Worm (Caenorhabditis elegans): ENCODE results near the gene H28G03.3.

Gene H28G03.3

DNA sequence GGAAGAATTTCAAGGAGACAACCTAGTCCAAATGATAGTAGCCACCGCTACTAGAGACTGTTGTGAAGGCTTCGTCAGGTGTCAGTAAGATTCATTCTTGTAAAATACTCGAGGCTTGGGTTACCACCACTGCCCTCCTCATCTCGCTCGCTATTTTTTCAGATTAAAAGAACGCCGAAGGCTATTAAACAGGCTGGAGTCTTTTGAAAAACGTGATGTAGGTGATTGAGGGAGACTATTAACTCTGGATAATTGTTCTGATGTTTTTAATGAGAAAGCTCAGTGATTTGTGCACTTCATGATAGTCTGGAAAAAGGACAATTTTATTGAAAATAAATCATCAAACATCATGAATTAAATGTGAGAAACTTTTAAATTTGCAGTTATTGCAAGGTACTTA, 37.2 kb downstream of the H28G03.3 start, which contains the start of gene zig-6:
TSS of gene zig-6 (minus strand) at position 101 of the 400 bp plus-strand sequence.
- TF ChIP-seq gmeb-1 (tag; optimal IDR thresholded peaks at IDR 0.05) (no peak), nhr-77 (tag; optimal IDR thresholded peaks at IDR 0.05) (no peak), lsy-2 (tag; optimal IDR thresholded peaks at IDR 0.05) (no peak)

DNA sequence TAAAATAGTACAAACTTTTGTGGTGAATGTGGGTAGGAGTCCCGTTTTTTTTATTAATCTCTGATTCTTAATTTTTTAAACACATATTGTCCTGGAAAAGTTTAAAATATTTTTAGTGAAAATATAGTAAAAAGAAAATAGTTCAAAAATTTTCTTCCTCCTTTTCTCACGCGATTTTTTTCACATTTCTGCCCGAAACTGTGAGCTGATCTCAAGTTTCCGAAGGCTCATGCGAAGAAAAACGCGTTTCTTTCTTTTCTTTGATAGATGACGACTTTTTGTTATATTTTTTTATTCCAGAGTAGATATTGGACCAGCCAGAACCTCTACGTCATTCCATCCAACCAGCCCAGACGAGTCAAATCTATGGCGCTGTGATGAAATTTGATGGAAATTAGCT, 42.2 kb downstream of the H28G03.3 start, which contains the start of gene T03G11.9:
TSS of gene T03G11.9 (plus strand) at position 301 of the 400 bp plus-strand sequence.
- TF ChIP-seq ztf-4 (tag; optimal IDR thresholded peaks at IDR 0.05) (no peak), lsy-2 (tag; optimal IDR thresholded peaks at IDR 0.05) (no peak), elt-1 (tag; optimal IDR thresholded peaks at IDR 0.05) (no peak), dmd-4 (tag; optimal IDR thresholded peaks at IDR 0.05) (no peak), ZK546.5 (tag; optimal IDR thresholded peaks at IDR 0.05) (no peak), nhr-77 (tag; optimal IDR thresholded peaks at IDR 0.05) (no peak), ztf-1 (GFP tag; conservative IDR thresholded peaks at IDR 0.05) (no peak), nhr-11 (tag; optimal IDR thresholded peaks at IDR 0.05) (no peak), ama-1 (optimal IDR thresholded peaks at IDR 0.05) (no peak), snpc-4 (tag; optimal IDR thresholded peaks at IDR 0.05) (no peak), R02D3.7 (tag; optimal IDR thresholded peaks at IDR 0.05) (no peak), mab-5 (tag; optimal IDR thresholded peaks at IDR 0.05) (no peak), skn-1 (tag; optimal IDR thresholded peaks at IDR 0.05) (no peak)

DNA sequence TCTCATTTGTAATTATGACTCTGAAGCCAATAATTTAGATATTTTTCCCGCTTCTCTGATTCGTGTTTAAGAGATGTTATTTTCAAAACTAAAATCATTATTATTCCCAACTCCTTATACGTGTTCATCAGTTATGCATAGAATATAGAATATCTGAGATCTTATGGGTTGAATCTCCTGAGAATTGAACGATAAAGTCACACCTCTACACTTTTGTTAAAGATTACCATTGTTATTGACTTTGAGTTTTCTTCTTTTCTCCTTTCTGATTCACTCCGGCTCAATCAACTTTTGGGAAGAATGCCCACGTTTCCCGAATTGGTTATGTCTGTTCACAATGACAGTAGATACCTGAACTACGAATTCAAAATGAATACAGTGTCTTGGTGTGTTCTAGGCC, 46.3 kb downstream of the H28G03.3 start, which contains the start of gene sru-48:
TSS of gene sru-48 (plus strand) at position 301 of the 400 bp plus-strand sequence.
- no peak for TF ChIP-seq nhr-10 (tag; optimal IDR thresholded peaks at IDR 0.05)
- TF ChIP-seq dmd-4 (tag; optimal IDR thresholded peaks at IDR 0.05) = no peak
- TF ChIP-seq mbf-1 (tag; optimal IDR thresholded peaks at IDR 0.05) = no peak
- no peak for TF ChIP-seq nhr-6 (tag; optimal IDR thresholded peaks at IDR 0.05)
- TF ChIP-seq gmeb-1 (tag; optimal IDR thresholded peaks at IDR 0.05) = no peak
- TF ChIP-seq ztf-4 (tag; optimal IDR thresholded peaks at IDR 0.05) = no peak
- no peak for TF ChIP-seq ZK546.5 (tag; optimal IDR thresholded peaks at IDR 0.05)
- no peak for TF ChIP-seq ceh-82 (tag; optimal IDR thresholded peaks at IDR 0.05)
- TF ChIP-seq C34F6.9 (tag; optimal IDR thresholded peaks at IDR 0.05) = no peak
- no peak for TF ChIP-seq nhr-25 (tag; optimal IDR thresholded peaks at IDR 0.05)
- TF ChIP-seq lin-39 (tag; optimal IDR thresholded peaks at IDR 0.05) = no peak
- no peak for TF ChIP-seq unc-62 (GFP tag; optimal IDR thresholded peaks at IDR 0.05)
- no peak for TF ChIP-seq R02D3.7 (tag; optimal IDR thresholded peaks at IDR 0.05)
- no peak for TF ChIP-seq skn-1 (tag; optimal IDR thresholded peaks at IDR 0.05)
- no peak for TF ChIP-seq crh-2 (tag; optimal IDR thresholded peaks at IDR 0.05)

DNA sequence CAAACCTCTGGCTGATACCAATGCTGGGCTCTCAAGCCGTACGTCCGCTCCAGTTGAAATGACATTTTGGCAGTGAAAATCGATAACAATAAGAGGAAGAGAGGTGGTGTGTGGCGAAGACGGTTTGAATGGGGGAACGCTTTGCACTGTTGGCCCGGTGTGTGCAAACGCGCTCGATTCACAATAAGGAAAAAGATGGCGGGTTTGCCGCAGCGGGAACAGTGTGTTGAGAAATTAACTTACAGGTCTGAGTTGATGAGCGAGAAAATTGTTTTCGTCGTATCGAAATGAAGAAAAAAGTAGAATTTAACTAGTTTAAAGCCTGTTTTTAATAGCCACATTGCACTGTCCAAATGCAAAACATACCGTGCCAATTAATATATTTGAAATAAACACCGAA, 47.1 kb downstream of the H28G03.3 start, which contains the start of gene metl-9:
TSS of gene metl-9 (minus strand) at position 101 of the 400 bp plus-strand sequence.
- TF ChIP-seq unc-62 (GFP tag; optimal IDR thresholded peaks at IDR 0.05) = no peak

DNA sequence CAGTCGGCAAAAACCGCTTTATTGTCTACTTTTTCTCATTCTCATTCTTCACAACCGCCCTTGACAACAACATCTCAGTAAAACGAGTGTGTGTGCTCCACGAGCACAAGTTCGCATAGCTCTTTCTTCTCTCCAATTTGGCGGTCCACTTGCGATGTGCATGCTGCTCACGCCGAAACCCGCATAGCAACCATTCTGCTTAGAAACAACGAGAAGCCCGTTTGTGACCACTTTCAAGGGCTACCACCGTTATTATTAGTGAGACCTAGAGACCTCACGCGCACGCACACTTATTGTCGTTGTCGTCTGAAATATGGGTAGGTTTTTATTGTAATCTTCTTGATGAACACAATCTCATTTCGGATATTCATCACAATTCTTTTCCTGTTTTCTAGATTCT, 51.9 kb downstream of the H28G03.3 start, which contains the start of gene zchc-1A:
TSS of gene zchc-1A (plus strand) at position 114 of the 400 bp plus-strand sequence.
- TF ChIP-seq sma-9 (GFP tag; optimal IDR thresholded peaks at IDR 0.05) (no peak), sma-9 (tag; optimal IDR thresholded peaks at IDR 0.05) (no peak), ama-1 (optimal IDR thresholded peaks at IDR 0.05) (no peak), elt-1 (tag; optimal IDR thresholded peaks at IDR 0.05) (no peak)

DNA sequence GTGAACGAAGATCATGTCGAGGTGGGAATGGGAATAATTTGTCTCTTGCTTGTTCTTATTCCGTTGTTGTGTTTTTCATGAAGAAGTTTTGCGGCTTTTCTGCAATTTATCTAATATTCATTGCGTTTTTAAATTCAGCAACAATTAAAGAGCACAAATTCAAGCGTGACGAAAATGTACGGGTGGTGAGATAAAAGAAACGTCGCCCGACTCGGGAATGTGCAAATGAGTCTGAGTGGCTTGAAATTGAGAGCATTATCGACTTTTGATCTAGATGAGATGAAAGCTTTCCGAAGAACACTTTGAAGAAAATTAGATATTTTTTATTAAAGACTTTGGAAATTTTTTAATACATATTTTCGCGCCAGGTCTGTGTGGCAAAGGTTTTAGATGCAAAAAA, 55.1 kb downstream of the H28G03.3 start, which contains the start of gene T03G11.10:
TSS of gene T03G11.10 (minus strand) at position 101 of the 400 bp plus-strand sequence.
- TF ChIP-seq nhr-77 (tag; optimal IDR thresholded peaks at IDR 0.05) (no peak), nhr-25 (tag; optimal IDR thresholded peaks at IDR 0.05) (no peak), gmeb-1 (tag; optimal IDR thresholded peaks at IDR 0.05) (no peak), lin-39 (tag; optimal IDR thresholded peaks at IDR 0.05) (no peak), ztf-1 (GFP tag; conservative IDR thresholded peaks at IDR 0.05) (no peak), dmd-4 (tag; optimal IDR thresholded peaks at IDR 0.05) (no peak)
